Fruit fly (Drosophila melanogaster) whole organism, embryonic: ENCODE data around the gene CG4733.

ENCODE experiments used
- Asciz ChIP-seq: fragments of 200-800 bp; sonication (Bioruptor generic); optimal IDR thresholded peaks from 2 replicates; lab custom pipeline; 2017; ENCODE audit warnings: missing biosample characterization, mild to moderate bottlenecking, missing genetic modification characterization, missing genetic modification reagents
- CG10321 ChIP-seq: fragments of 200-800 bp; sonication (Bioruptor generic); IDR thresholded peaks from 2 replicates; pipeline ENCODE4 v1.3.6; 2022; ENCODE audit warnings: missing biosample characterization, missing genetic modification characterization
- CG13624 ChIP-seq: fragments of 200-800 bp; sonication (Bioruptor generic); optimal IDR thresholded peaks from 2 replicates; lab custom pipeline; 2016; ENCODE audit warnings: missing biosample characterization, missing genetic modification characterization
- CG13894 ChIP-seq: fragments of 200-800 bp; sonication (Bioruptor generic); optimal IDR thresholded peaks from 3 replicates; lab custom pipeline; 2018; ENCODE audit warnings: missing biosample characterization, mild to moderate bottlenecking, missing genetic modification characterization, moderate library complexity
- CG14050 ChIP-seq: fragments of 200-800 bp; sonication (Bioruptor generic); IDR thresholded peaks from 3 replicates; pipeline ENCODE4 v1.3.6; 2022; ENCODE audit warnings: missing biosample characterization, missing genetic modification characterization
- CG15696 ChIP-seq: fragments of 200-800 bp; sonication (Bioruptor generic); optimal IDR thresholded peaks from 2 replicates; lab custom pipeline; 2019; ENCODE audit warnings: missing biosample characterization, mild to moderate bottlenecking, missing genetic modification characterization, moderate library complexity
- CG1647 ChIP-seq: fragments of 200-800 bp; sonication (Bioruptor generic); optimal IDR thresholded peaks from 3 replicates; lab custom pipeline; 2016; ENCODE audit warnings: missing biosample characterization, missing genetic modification characterization
- CG16863 ChIP-seq: fragments of 200-800 bp; sonication (Bioruptor generic); optimal IDR thresholded peaks from 3 replicates; lab custom pipeline; 2016; ENCODE audit warnings: missing biosample characterization, missing genetic modification characterization
- CG18011 ChIP-seq: fragments of 200-800 bp; sonication (Bioruptor generic); optimal IDR thresholded peaks from 2 replicates; lab custom pipeline; 2017; ENCODE audit warnings: missing biosample characterization, missing genetic modification characterization, mild to moderate bottlenecking, moderate library complexity, missing genotype
- CG18262 ChIP-seq: fragments of 200-800 bp; optimal IDR thresholded peaks from 3 replicates; lab custom pipeline; 2019; ENCODE audit warnings: missing biosample characterization, mild to moderate bottlenecking, missing genetic modification characterization, moderate library complexity
- CG2712 ChIP-seq: fragments of 200-800 bp; optimal IDR thresholded peaks from 3 replicates; lab custom pipeline; 2019; ENCODE audit warnings: missing biosample characterization, mild to moderate bottlenecking, missing genetic modification characterization, moderate library complexity
- CG33557 ChIP-seq: fragments of 200-800 bp; sonication (Bioruptor generic); optimal IDR thresholded peaks from 2 replicates; lab custom pipeline; 2019; ENCODE audit warnings: missing biosample characterization, mild to moderate bottlenecking, missing genetic modification characterization, moderate library complexity
- CG34224 ChIP-seq: fragments of 200-800 bp; sonication (Bioruptor generic); IDR thresholded peaks from 3 replicates; pipeline ENCODE4 v1.3.6; 2022; ENCODE audit warnings: missing biosample characterization, missing genetic modification characterization; ENCODE audit not compliant: partially characterized antibody
- CG3847 ChIP-seq: fragments of 200-800 bp; sonication (Bioruptor generic); IDR thresholded peaks from 2 replicates; pipeline ENCODE4 v1.3.6; 2022; ENCODE audit warnings: missing biosample characterization, missing genetic modification characterization
- CG6654 ChIP-seq: fragments of 200-800 bp; sonication (Bioruptor generic); optimal IDR thresholded peaks from 2 replicates; lab custom pipeline; 2017; ENCODE audit warnings: missing biosample characterization, mild to moderate bottlenecking, missing genetic modification characterization
- CG6854 ChIP-seq: fragments of 200-800 bp; sonication (Bioruptor generic); optimal IDR thresholded peaks from 3 replicates; lab custom pipeline; 2017; ENCODE audit warnings: missing biosample characterization, mild to moderate bottlenecking, missing genetic modification characterization
- CTCF ChIP-seq: fragments of 200-800 bp; sonication (Bioruptor generic); optimal IDR thresholded peaks from 2 replicates; lab custom pipeline; 2017; ENCODE audit warnings: missing biosample characterization, mild to moderate bottlenecking, missing genetic modification characterization, moderate library complexity
- CoRest ChIP-seq: fragments of 200-800 bp; sonication (Bioruptor generic); optimal IDR thresholded peaks from 3 replicates; lab custom pipeline; 2018; ENCODE audit warnings: missing biosample characterization, mild to moderate bottlenecking, missing genetic modification characterization, moderate library complexity
- Dfd ChIP-seq, 2 experiments: fragments of >200 bp; optimal IDR thresholded peaks; 2 replicates each; lab custom pipeline; 2017; ENCODE audit warnings: missing biosample characterization in 2 of 2, missing genetic modification characterization in 2 of 2
- Dp ChIP-seq: fragments of 200-800 bp; sonication (Bioruptor generic); optimal IDR thresholded peaks from 2 replicates; lab custom pipeline; 2018; ENCODE audit warnings: missing biosample characterization, mild to moderate bottlenecking, missing genetic modification characterization, moderate library complexity
- E2f1 ChIP-seq: fragments of 200-800 bp; sonication (Bioruptor generic); IDR thresholded peaks from 2 replicates; pipeline ENCODE4 v1.3.6; 2022; ENCODE audit warnings: missing biosample characterization, missing genetic modification characterization
- Elba2 ChIP-seq: fragments of 200-800 bp; sonication (Bioruptor generic); optimal IDR thresholded peaks from 3 replicates; lab custom pipeline; 2016; ENCODE audit warnings: missing biosample characterization, missing genetic modification characterization
- Fer1 ChIP-seq: fragments of 200-800 bp; sonication (Bioruptor generic); optimal IDR thresholded peaks from 2 replicates; lab custom pipeline; 2017; ENCODE audit warnings: missing biosample characterization, mild to moderate bottlenecking, missing genetic modification characterization
- Fer3 ChIP-seq: fragments of 200-800 bp; sonication (Bioruptor generic); optimal IDR thresholded peaks from 2 replicates; lab custom pipeline; 2018; ENCODE audit warnings: missing biosample characterization, mild to moderate bottlenecking, missing genetic modification characterization, moderate library complexity
- Hr39 ChIP-seq: fragments of >200 bp; optimal IDR thresholded peaks from 2 replicates; lab custom pipeline; 2017
- Hsf ChIP-seq: fragments of 200-800 bp; sonication (Bioruptor generic); optimal IDR thresholded peaks from 3 replicates; lab custom pipeline; 2016; ENCODE audit warnings: missing biosample characterization, missing genetic modification characterization
- Lhr ChIP-seq: fragments of 200-800 bp; sonication (Bioruptor generic); optimal IDR thresholded peaks from 3 replicates; lab custom pipeline; 2017; ENCODE audit warnings: mild to moderate bottlenecking, missing biosample characterization, missing genetic modification reagents, missing genetic modification characterization
- Lim3 ChIP-seq: fragments of 200-800 bp; sonication (Bioruptor generic); IDR thresholded peaks from 2 replicates; pipeline ENCODE4 v1.3.6; 2022; ENCODE audit warnings: missing biosample characterization, missing genetic modification characterization
- Med ChIP-seq: fragments of 200-800 bp; sonication (Bioruptor generic); peaks from one replicate; lab custom pipeline; 2016; ENCODE audit warnings: missing biosample characterization, missing genetic modification characterization, mild to moderate bottlenecking, inconsistent platforms, moderate library complexity
- Mrtf ChIP-seq: fragments of 200-800 bp; sonication (Bioruptor generic); IDR thresholded peaks from 3 replicates; pipeline ENCODE4 v1.3.6; 2022; ENCODE audit warnings: missing biosample characterization, missing genetic modification characterization
- Oli ChIP-seq: fragments of 200-800 bp; sonication (Bioruptor generic); optimal IDR thresholded peaks from 2 replicates; lab custom pipeline; 2018; ENCODE audit warnings: missing biosample characterization, mild to moderate bottlenecking, missing genetic modification characterization, moderate library complexity
- Taf1 ChIP-seq: fragments of 200-800 bp; sonication (Bioruptor generic); IDR thresholded peaks from 2 replicates; pipeline ENCODE4 v1.3.6; 2022; ENCODE audit warnings: missing biosample characterization, missing genetic modification characterization
- Usf ChIP-seq: fragments of 200-800 bp; sonication (Bioruptor generic); optimal IDR thresholded peaks from 2 replicates; lab custom pipeline; 2017; ENCODE audit warnings: missing genotype, missing biosample characterization, missing genetic modification characterization
- ac ChIP-seq: fragments of 200-800 bp; sonication (Bioruptor generic); optimal IDR thresholded peaks from 3 replicates; lab custom pipeline; 2017; ENCODE audit warnings: missing biosample characterization, mild to moderate bottlenecking, missing genetic modification characterization
- amos ChIP-seq: fragments of 200-800 bp; sonication (Bioruptor generic); IDR thresholded peaks from 2 replicates; pipeline ENCODE4 v1.3.6; 2022; ENCODE audit warnings: missing biosample characterization, missing genetic modification characterization; ENCODE audit not compliant: partially characterized antibody
- ara ChIP-seq: fragments of 200-800 bp; sonication (Bioruptor generic); IDR thresholded peaks from 2 replicates; pipeline ENCODE4 v1.3.6; 2022; ENCODE audit warnings: missing biosample characterization, missing genetic modification characterization
- bigmax ChIP-seq: fragments of 200-800 bp; sonication (Bioruptor generic); optimal IDR thresholded peaks from 2 replicates; lab custom pipeline; 2018; ENCODE audit warnings: missing biosample characterization, mild to moderate bottlenecking, missing genetic modification characterization
- br ChIP-seq: fragments of >200 bp; optimal IDR thresholded peaks from 2 replicates; lab custom pipeline; 2017
- btn ChIP-seq: fragments of 200-800 bp; sonication (Bioruptor generic); optimal IDR thresholded peaks from 2 replicates; lab custom pipeline; 2016; ENCODE audit warnings: missing biosample characterization, missing genetic modification characterization
- eve ChIP-seq, 2 experiments: fragments of >200 bp; optimal IDR thresholded peaks; 2 replicates each; lab custom pipeline; 2017; ENCODE audit warnings: missing biosample characterization in 2 of 2, missing genetic modification characterization in 2 of 2
- ham ChIP-seq: fragments of 200-800 bp; sonication (Bioruptor generic); IDR thresholded peaks from 2 replicates; pipeline ENCODE4 v1.3.6; 2022; ENCODE audit warnings: missing biosample characterization, missing genetic modification characterization
- klu ChIP-seq: fragments of 200-800 bp; sonication (Bioruptor generic); IDR thresholded peaks from 2 replicates; pipeline ENCODE4 v1.3.6; 2022; ENCODE audit warnings: missing biosample characterization, missing genetic modification characterization
- lab ChIP-seq: fragments of 200-800 bp; sonication (Bioruptor generic); optimal IDR thresholded peaks from 3 replicates; lab custom pipeline; 2017; ENCODE audit warnings: missing biosample characterization, missing genetic modification characterization, mild to moderate bottlenecking, moderate library complexity, missing genetic modification reagents
- lbe ChIP-seq: fragments of 200-800 bp; sonication (Bioruptor generic); optimal IDR thresholded peaks from 2 replicates; lab custom pipeline; 2016; ENCODE audit warnings: missing biosample characterization, mild to moderate bottlenecking, missing genetic modification characterization
- lov ChIP-seq, 2 experiments: fragments of 200-800 bp in 1 of 2; fragments of >200 bp in 1 of 2; sonication (Bioruptor generic) in 1 of 2; IDR thresholded peaks in 1 of 2; optimal IDR thresholded peaks in 1 of 2; 2 replicates in 1 of 2; 3 replicates in 1 of 2; pipeline versions ENCODE4 v1.3.6 to Lab custom; 2017 to 2022; ENCODE audit warnings: missing biosample characterization in 1 of 2, missing genetic modification characterization in 1 of 2
- pb ChIP-seq: fragments of 200-800 bp; sonication (Bioruptor generic); optimal IDR thresholded peaks from 3 replicates; lab custom pipeline; 2016; ENCODE audit warnings: missing biosample characterization, missing genetic modification characterization
- phol ChIP-seq: fragments of 200-800 bp; sonication (Bioruptor generic); optimal IDR thresholded peaks from 3 replicates; lab custom pipeline; 2018; ENCODE audit warnings: missing biosample characterization, mild to moderate bottlenecking, missing genetic modification characterization, moderate library complexity
- ranshi ChIP-seq: fragments of 200-800 bp; sonication (Bioruptor generic); IDR thresholded peaks from 2 replicates; pipeline ENCODE4 v1.3.6; 2022; ENCODE audit warnings: missing biosample characterization, missing genetic modification characterization
- sisA ChIP-seq: fragments of 200-800 bp; sonication (Bioruptor generic); IDR thresholded peaks from 2 replicates; pipeline ENCODE4 v1.3.6; 2022; ENCODE audit warnings: missing biosample characterization, missing genetic modification characterization
- toy ChIP-seq: fragments of 200-800 bp; sonication (Bioruptor generic); IDR thresholded peaks from 2 replicates; pipeline ENCODE4 v1.3.6; 2022; ENCODE audit warnings: missing biosample characterization, missing genetic modification characterization
- trem ChIP-seq: fragments of 200-800 bp; optimal IDR thresholded peaks from 3 replicates; lab custom pipeline; 2019; ENCODE audit warnings: missing biosample characterization, mild to moderate bottlenecking, missing genetic modification characterization, moderate library complexity
- zen ChIP-seq: fragments of 200-800 bp; sonication (Bioruptor generic); optimal IDR thresholded peaks from 3 replicates; lab custom pipeline; 2018; ENCODE audit warnings: missing biosample characterization, mild to moderate bottlenecking, missing genetic modification characterization, moderate library complexity

The CG4733 gene

dm6 chr3R:19877427-19878076 lies 12.9 kb upstream of the CG4733 start, which contains the start of the genes CG17186 and Arc42 (continued):
- no peak for TF ChIP-seq CG13624 (GFP tag; lab: Kevin White, UChicago)
- no peak for TF ChIP-seq bigmax (GFP tag; lab: Kevin White, UChicago)
- no peak for TF ChIP-seq CG1647 (GFP tag; lab: Kevin White, UChicago)
- TF ChIP-seq CoRest (tag; lab: Kevin White, UChicago), result peak; percentile 45
- TF ChIP-seq CG18011, result no peak
- no peak for TF ChIP-seq br (lab: Kevin White, UChicago)
- no peak for TF ChIP-seq Fer1 (GFP tag; lab: Kevin White, UChicago)
- no peak for TF ChIP-seq Fer3 (tag; lab: Kevin White, UChicago)
- TF ChIP-seq CG18262, result peak; percentile 19
- TF ChIP-seq Usf, result no peak
- no peak for TF ChIP-seq klu (GFP tag; lab: Robert Waterston, UW)
- peak; percentile 76 for TF ChIP-seq Dp (GFP tag; lab: Kevin White, UChicago)
- no peak for TF ChIP-seq CG6854
- TF ChIP-seq Elba2 (GFP tag; lab: Kevin White, UChicago), result no peak
- peak; percentile 71 for TF ChIP-seq trem (tag; lab: Kevin White, UChicago)
- no peak; the same call in 2 of the 3 replicates for TF ChIP-seq CG14050 (GFP tag; lab: Robert Waterston, UW)
- no peak for TF ChIP-seq pb (GFP tag; lab: Kevin White, UChicago)
- TF ChIP-seq amos (GFP tag; lab: Robert Waterston, UW), result no peak
- TF ChIP-seq lov (optimal IDR thresholded peaks at IDR 0.05; lab: Kevin White, UChicago), result no peak
- TF ChIP-seq lov (GFP tag; IDR thresholded peaks at IDR 0.05; lab: Robert Waterston, UW), result no peak
- no peak for TF ChIP-seq CG10321 (GFP tag; lab: Robert Waterston, UW)
- TF ChIP-seq Dfd (GFP tag; optimal IDR thresholded peaks at IDR 0.05; lab: Kevin White, UChicago), result no peak
- no peak for TF ChIP-seq lab
- no peak for TF ChIP-seq Mrtf
- TF ChIP-seq Taf1, result no peak
- no peak for TF ChIP-seq ham (GFP tag; lab: Robert Waterston, UW)
- no peak for TF ChIP-seq CTCF
- no peak for TF ChIP-seq CG3847 (GFP tag; lab: Robert Waterston, UW)
- TF ChIP-seq CG16863 (GFP tag; lab: Kevin White, UChicago), result no peak
- peak; percentile 84 for TF ChIP-seq Med (GFP tag; lab: Kevin White, UChicago)
- TF ChIP-seq Asciz (GFP tag; lab: Kevin White, UChicago), result no peak
- no peak for TF ChIP-seq ranshi (GFP tag; lab: Robert Waterston, UW)
- no peak for TF ChIP-seq Lim3 (GFP tag; lab: Robert Waterston, UW)
- no peak for TF ChIP-seq Hr39 (lab: Kevin White, UChicago)
- peak; percentile 30 for TF ChIP-seq lbe (GFP tag; lab: Kevin White, UChicago)
- TF ChIP-seq CG6654 (GFP tag; lab: Kevin White, UChicago), result no peak
- TF ChIP-seq toy (GFP tag; lab: Robert Waterston, UW), result no peak
- TF ChIP-seq CG2712 (tag; lab: Kevin White, UChicago), result peak; percentile 49
- peak; percentile 64 for TF ChIP-seq phol (tag; lab: Kevin White, UChicago)
- TF ChIP-seq CG33557 (GFP tag; lab: Kevin White, UChicago), result peak; percentile 11
- TF ChIP-seq Oli (tag; lab: Kevin White, UChicago), result no peak
- TF ChIP-seq Hsf (GFP tag; lab: Kevin White, UChicago), result peak; percentile 20
- no peak for TF ChIP-seq CG13894 (tag; lab: Kevin White, UChicago)
- TF ChIP-seq E2f1, result no peak
- peak; percentile 41 for TF ChIP-seq Lhr (GFP tag; lab: Kevin White, UChicago)
- TF ChIP-seq CG34224, result no peak
- TF ChIP-seq eve (GFP tag; optimal IDR thresholded peaks at IDR 0.05; lab: Kevin White, UChicago), result no peak
- peak; percentile 23 for TF ChIP-seq zen (tag; lab: Kevin White, UChicago)
- TF ChIP-seq btn (GFP tag; lab: Kevin White, UChicago), result no peak
- no peak for TF ChIP-seq CG15696 (tag; lab: Kevin White, UChicago)
- no peak for TF ChIP-seq ara (GFP tag; lab: Robert Waterston, UW)
- TF ChIP-seq sisA, result no peak
- no peak for TF ChIP-seq ac (GFP tag; lab: Kevin White, UChicago)
